Worm (Caenorhabditis elegans): ENCODE data around the gene oac-38.

DNA sequence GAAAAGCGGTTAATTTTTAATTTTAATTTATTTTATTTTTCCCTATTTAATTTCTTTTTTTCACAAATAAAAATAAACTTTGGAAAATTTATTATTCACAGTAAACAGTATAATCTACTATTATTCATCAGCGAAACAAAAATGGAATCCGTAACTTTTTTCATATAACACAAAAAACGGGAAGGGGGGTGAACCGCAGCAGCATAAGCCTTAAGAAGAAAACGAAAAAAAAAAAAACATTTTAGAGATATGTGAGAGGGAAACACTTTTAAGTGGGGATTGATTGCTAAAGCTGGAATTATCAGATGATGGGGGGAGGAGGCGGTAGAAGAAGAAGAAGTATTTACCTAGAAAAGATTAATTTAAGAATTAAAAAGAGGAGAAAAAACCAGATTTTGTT, 45.5 kb downstream of the oac-38 start:
- TF ChIP-seq ama-1 (optimal IDR thresholded peaks at IDR 0.05): no peak
- TF ChIP-seq hnd-1 (tag; optimal IDR thresholded peaks at IDR 0.05): no peak
- TF ChIP-seq B0310.2 (tag; optimal IDR thresholded peaks at IDR 0.05): no peak
- TF ChIP-seq flt-1 (GFP tag; IDR thresholded peaks at IDR 0.05): no peak
- TF ChIP-seq ets-7 (tag; optimal IDR thresholded peaks at IDR 0.05): no peak
- no peak for TF ChIP-seq F13C5.2 (tag; optimal IDR thresholded peaks at IDR 0.05)
- no peak for TF ChIP-seq sea-1 (GFP tag; conservative IDR thresholded peaks at IDR 0.05)
- TF ChIP-seq tbx-37 (GFP tag; conservative IDR thresholded peaks at IDR 0.05): no peak
